Fruit fly (Drosophila melanogaster): Measurements from ENCODE around the gene zfh1.

- TF ChIP-seq sage (GFP tag; optimal IDR thresholded peaks at IDR 0.05) (no peak), psq (GFP tag; optimal IDR thresholded peaks at IDR 0.05) (no peak), Jra (GFP tag; optimal IDR thresholded peaks at IDR 0.05) (no peak), Hnf4 (GFP tag; optimal IDR thresholded peaks at IDR 0.05) (no peak), Myc (optimal IDR thresholded peaks at IDR 0.05) (no peak), pan (optimal IDR thresholded peaks at IDR 0.05) (no peak), dsf (GFP tag; optimal IDR thresholded peaks at IDR 0.05; ENCODE audit: borderline replicate concordance) (no peak), usp (GFP tag; optimal IDR thresholded peaks at IDR 0.05) (no peak), Hr83 (GFP tag; optimal IDR thresholded peaks at IDR 0.05; ENCODE audit: poor library complexity, severe bottlenecking) (no peak), CG9705 (GFP tag; optimal IDR thresholded peaks at IDR 0.05) (no peak), woc (GFP tag; optimal IDR thresholded peaks at IDR 0.05) (no peak), Abd-B (GFP tag; optimal IDR thresholded peaks at IDR 0.05) (no peak), OdsH (GFP tag; optimal IDR thresholded peaks at IDR 0.05) (no peak)
Measured at dm6 chr3R:30733081-30733480, 32.6 kb upstream of the zfh1 start.

Measured in whole organism, wandering third instar larva.